Fruit fly (Drosophila melanogaster) whole organism, embryonic: ENCODE measurements around the gene CG7011.

ENCODE experiments used
- Bgb ChIP-seq: fragments of 200-800 bp; sonication (Bioruptor generic); IDR thresholded peaks from 2 replicates; pipeline ENCODE4 v1.3.6; 2022; ENCODE audit warnings: missing biosample characterization, missing genetic modification characterization; ENCODE audit not compliant: partially characterized antibody
- CG10209 ChIP-seq: fragments of 200-800 bp; sonication (Bioruptor generic); optimal IDR thresholded peaks from 3 replicates; lab custom pipeline; 2017; ENCODE audit warnings: missing biosample characterization, mild to moderate bottlenecking, missing genetic modification characterization, missing genetic modification reagents
- CG10274 ChIP-seq: fragments of 200-800 bp; sonication (Bioruptor generic); optimal IDR thresholded peaks from 3 replicates; lab custom pipeline; 2017; ENCODE audit warnings: missing biosample characterization, mild to moderate bottlenecking, missing genetic modification characterization
- CG10321 ChIP-seq: fragments of 200-800 bp; sonication (Bioruptor generic); IDR thresholded peaks from 2 replicates; pipeline ENCODE4 v1.3.6; 2022; ENCODE audit warnings: missing biosample characterization, missing genetic modification characterization
- CG10431 ChIP-seq: fragments of 200-800 bp; sonication (Bioruptor generic); optimal IDR thresholded peaks from 3 replicates; lab custom pipeline; 2018; ENCODE audit warnings: missing biosample characterization, mild to moderate bottlenecking, missing genetic modification characterization
- CG10543 ChIP-seq: fragments of 200-800 bp; sonication (Bioruptor generic); optimal IDR thresholded peaks from 3 replicates; lab custom pipeline; 2017; ENCODE audit warnings: missing biosample characterization, mild to moderate bottlenecking, missing genetic modification characterization, moderate library complexity
- CG11695 ChIP-seq: fragments of 200-800 bp; sonication (Bioruptor generic); IDR thresholded peaks from 3 replicates; pipeline ENCODE4 v1.3.6; 2022; ENCODE audit warnings: missing biosample characterization, missing genetic modification characterization
- CG13775 ChIP-seq: fragments of 200-800 bp; sonication (Bioruptor generic); optimal IDR thresholded peaks from 3 replicates; lab custom pipeline; 2017; ENCODE audit warnings: missing biosample characterization, mild to moderate bottlenecking, missing genetic modification characterization
- CG15073 ChIP-seq: fragments of 200-800 bp; sonication (Bioruptor generic); optimal IDR thresholded peaks from 2 replicates; lab custom pipeline; 2016; ENCODE audit warnings: missing biosample characterization, missing genetic modification characterization
- CG15479 ChIP-seq: fragments of 200-800 bp; sonication (Bioruptor generic); optimal IDR thresholded peaks from 3 replicates; lab custom pipeline; 2019; ENCODE audit warnings: missing biosample characterization, mild to moderate bottlenecking, missing genetic modification characterization, moderate library complexity
- CG17186 ChIP-seq: fragments of 200-800 bp; sonication (Bioruptor generic); optimal IDR thresholded peaks from 3 replicates; lab custom pipeline; 2017; ENCODE audit warnings: missing biosample characterization, missing genetic modification reagents, missing genetic modification characterization
- CG17829 ChIP-seq: fragments of 200-800 bp; optimal IDR thresholded peaks from 2 replicates; lab custom pipeline; 2019; ENCODE audit warnings: missing biosample characterization, mild to moderate bottlenecking, missing genetic modification characterization, moderate library complexity
- CG17912 ChIP-seq: fragments of 200-800 bp; sonication (Bioruptor generic); optimal IDR thresholded peaks from 2 replicates; lab custom pipeline; 2018; ENCODE audit warnings: missing biosample characterization, mild to moderate bottlenecking, missing genetic modification characterization
- CG18262 ChIP-seq: fragments of 200-800 bp; optimal IDR thresholded peaks from 3 replicates; lab custom pipeline; 2019; ENCODE audit warnings: missing biosample characterization, mild to moderate bottlenecking, missing genetic modification characterization, moderate library complexity
- CG2116 ChIP-seq: fragments of 200-800 bp; sonication (Bioruptor generic); optimal IDR thresholded peaks from 3 replicates; lab custom pipeline; 2018; ENCODE audit warnings: missing biosample characterization, mild to moderate bottlenecking, missing genetic modification characterization
- CG2678 ChIP-seq: fragments of 200-800 bp; sonication (Bioruptor generic); optimal IDR thresholded peaks from 3 replicates; lab custom pipeline; 2019; ENCODE audit warnings: missing biosample characterization, mild to moderate bottlenecking, missing genetic modification characterization, moderate library complexity
- CG30403 ChIP-seq: fragments of 200-800 bp; sonication (Bioruptor generic); optimal IDR thresholded peaks from 3 replicates; lab custom pipeline; 2016; ENCODE audit warnings: missing biosample characterization, missing genetic modification characterization
- CG3065 ChIP-seq: fragments of 200-800 bp; sonication (Bioruptor generic); optimal IDR thresholded peaks from 2 replicates; lab custom pipeline; 2016; ENCODE audit warnings: missing biosample characterization, missing genetic modification characterization
- CG34422 ChIP-seq: fragments of 200-800 bp; sonication (Bioruptor generic); IDR thresholded peaks from 3 replicates; pipeline ENCODE4 v1.3.6; 2022; ENCODE audit warnings: missing biosample characterization, missing genetic modification characterization
- CG3726 ChIP-seq: fragments of 200-800 bp; sonication (Bioruptor generic); IDR thresholded peaks from 3 replicates; pipeline ENCODE4, ENCODE4 v1.3.6; 2022; ENCODE audit warnings: missing biosample characterization, missing genetic modification characterization
- CG4404 ChIP-seq: fragments of 200-800 bp; sonication (Bioruptor generic); IDR thresholded peaks from 2 replicates; pipeline ENCODE4 v1.3.6; 2022; ENCODE audit warnings: missing biosample characterization, missing genetic modification characterization
- CG6765 ChIP-seq: fragments of 200-800 bp; sonication (Bioruptor generic); optimal IDR thresholded peaks from 3 replicates; lab custom pipeline; 2017; ENCODE audit warnings: missing biosample characterization, mild to moderate bottlenecking, missing genetic modification characterization
- CG6791 ChIP-seq: fragments of 200-800 bp; sonication (Bioruptor generic); IDR thresholded peaks from 3 replicates; pipeline ENCODE4 v1.3.6; 2022; ENCODE audit warnings: missing biosample characterization, missing genetic modification characterization; ENCODE audit not compliant: partially characterized antibody
- CG9932 ChIP-seq: fragments of 200-800 bp; sonication (Bioruptor generic); IDR thresholded peaks from 2 replicates; pipeline ENCODE4 v1.3.6; 2022; ENCODE audit warnings: missing biosample characterization, missing genetic modification characterization
- Dll ChIP-seq: fragments of 200-800 bp; sonication (Bioruptor generic); IDR thresholded peaks from 4 replicates; pipeline ENCODE4 v1.3.6; 2022; ENCODE audit warnings: missing biosample characterization, missing genetic modification characterization; ENCODE audit not compliant: partially characterized antibody
- Doc3 ChIP-seq: fragments of 200-800 bp; sonication (Bioruptor generic); IDR thresholded peaks from 3 replicates; pipeline ENCODE4 v1.3.6; 2022; ENCODE audit warnings: missing biosample characterization, missing genetic modification characterization; ENCODE audit not compliant: partially characterized antibody
- E2f1 ChIP-seq: fragments of 200-800 bp; sonication (Bioruptor generic); IDR thresholded peaks from 2 replicates; pipeline ENCODE4 v1.3.6; 2022; ENCODE audit warnings: missing biosample characterization, missing genetic modification characterization
- Elba2 ChIP-seq: fragments of 200-800 bp; sonication (Bioruptor generic); optimal IDR thresholded peaks from 3 replicates; lab custom pipeline; 2016; ENCODE audit warnings: missing biosample characterization, missing genetic modification characterization
- Ets65A ChIP-seq: fragments of 200-800 bp; sonication (Bioruptor generic); peaks from one replicate; lab custom pipeline; 2016; ENCODE audit warnings: missing biosample characterization, missing genetic modification characterization
- HLH3B ChIP-seq: fragments of 200-800 bp; sonication (Bioruptor generic); IDR thresholded peaks from 2 replicates; pipeline ENCODE4 v1.3.6; 2022; ENCODE audit warnings: missing biosample characterization, missing genetic modification characterization
- Hr3 ChIP-seq: fragments of 200-800 bp; sonication (Bioruptor generic); optimal IDR thresholded peaks from 3 replicates; lab custom pipeline; 2016; ENCODE audit warnings: missing biosample characterization, missing genetic modification characterization
- Mrtf ChIP-seq: fragments of 200-800 bp; sonication (Bioruptor generic); IDR thresholded peaks from 3 replicates; pipeline ENCODE4 v1.3.6; 2022; ENCODE audit warnings: missing biosample characterization, missing genetic modification characterization
- Optix ChIP-seq: fragments of 200-800 bp; sonication (Bioruptor generic); IDR thresholded peaks from 3 replicates; pipeline ENCODE4 v1.3.6; 2022; ENCODE audit warnings: missing biosample characterization, missing genetic modification characterization
- Sox100B ChIP-seq: fragments of 200-800 bp; sonication (Bioruptor generic); optimal IDR thresholded peaks from 3 replicates; lab custom pipeline; 2018; ENCODE audit warnings: missing biosample characterization, mild to moderate bottlenecking, missing genetic modification characterization
- Sox102F ChIP-seq: fragments of 200-800 bp; sonication (Bioruptor generic); optimal IDR thresholded peaks from 2 replicates; lab custom pipeline; 2018; ENCODE audit warnings: missing biosample characterization, mild to moderate bottlenecking, missing genetic modification characterization, moderate library complexity
- Usf ChIP-seq: fragments of 200-800 bp; sonication (Bioruptor generic); optimal IDR thresholded peaks from 2 replicates; lab custom pipeline; 2017; ENCODE audit warnings: missing genotype, missing biosample characterization, missing genetic modification characterization
- ab ChIP-seq: fragments of 200-800 bp; sonication (Bioruptor generic); optimal IDR thresholded peaks from 2 replicates; lab custom pipeline; 2016; ENCODE audit warnings: missing biosample characterization, missing genetic modification characterization
- chm ChIP-seq: fragments of 200-800 bp; sonication (Bioruptor generic); IDR thresholded peaks from 2 replicates; pipeline ENCODE4 v1.3.6; 2022; ENCODE audit warnings: missing biosample characterization, missing genetic modification characterization
- cwo ChIP-seq: fragments of 200-800 bp; sonication (Bioruptor generic); optimal IDR thresholded peaks from 3 replicates; lab custom pipeline; 2017; ENCODE audit warnings: missing biosample characterization, missing genetic modification characterization, mild to moderate bottlenecking, moderate library complexity, missing genetic modification reagents
- dan ChIP-seq: fragments of 200-800 bp; sonication (Bioruptor generic); IDR thresholded peaks from 2 replicates; pipeline ENCODE4 v1.3.6; 2022; ENCODE audit warnings: missing biosample characterization, missing genetic modification characterization
- fd64A ChIP-seq: fragments of 200-800 bp; sonication (Bioruptor generic); optimal IDR thresholded peaks from 3 replicates; lab custom pipeline; 2018; ENCODE audit warnings: missing biosample characterization, mild to moderate bottlenecking, missing genetic modification characterization
- gcm2 ChIP-seq: fragments of 200-800 bp; sonication (Bioruptor generic); optimal IDR thresholded peaks from 2 replicates; lab custom pipeline; 2016; ENCODE audit warnings: missing biosample characterization, missing genetic modification characterization
- gfzf ChIP-seq: fragments of 200-800 bp; sonication (Bioruptor generic); optimal IDR thresholded peaks from 2 replicates; lab custom pipeline; 2016; ENCODE audit warnings: missing biosample characterization, mild to moderate bottlenecking, missing genetic modification characterization, moderate library complexity
- p53 ChIP-seq: fragments of 200-800 bp; sonication (Bioruptor generic); optimal IDR thresholded peaks from 2 replicates; lab custom pipeline; 2016; ENCODE audit warnings: missing biosample characterization, missing genetic modification characterization
- pfk ChIP-seq: fragments of 200-800 bp; sonication (Bioruptor generic); optimal IDR thresholded peaks from 2 replicates; lab custom pipeline; 2018; ENCODE audit warnings: missing biosample characterization, mild to moderate bottlenecking, missing genetic modification characterization, moderate library complexity
- run ChIP-seq: fragments of 200-800 bp; sonication (Bioruptor generic); optimal IDR thresholded peaks from 3 replicates; lab custom pipeline; 2018; ENCODE audit warnings: missing biosample characterization, mild to moderate bottlenecking, missing genetic modification characterization
- sens ChIP-seq: fragments of 200-800 bp; sonication (Bioruptor generic); peaks from one replicate; lab custom pipeline; 2016; ENCODE audit warnings: missing biosample characterization, missing genetic modification characterization
- shn ChIP-seq: fragments of 200-800 bp; sonication (Bioruptor generic); optimal IDR thresholded peaks from 3 replicates; lab custom pipeline; 2016; ENCODE audit warnings: missing biosample characterization, missing genetic modification characterization
- sisA ChIP-seq: fragments of 200-800 bp; sonication (Bioruptor generic); IDR thresholded peaks from 2 replicates; pipeline ENCODE4 v1.3.6; 2022; ENCODE audit warnings: missing biosample characterization, missing genetic modification characterization

Gene CG7011

DNA sequence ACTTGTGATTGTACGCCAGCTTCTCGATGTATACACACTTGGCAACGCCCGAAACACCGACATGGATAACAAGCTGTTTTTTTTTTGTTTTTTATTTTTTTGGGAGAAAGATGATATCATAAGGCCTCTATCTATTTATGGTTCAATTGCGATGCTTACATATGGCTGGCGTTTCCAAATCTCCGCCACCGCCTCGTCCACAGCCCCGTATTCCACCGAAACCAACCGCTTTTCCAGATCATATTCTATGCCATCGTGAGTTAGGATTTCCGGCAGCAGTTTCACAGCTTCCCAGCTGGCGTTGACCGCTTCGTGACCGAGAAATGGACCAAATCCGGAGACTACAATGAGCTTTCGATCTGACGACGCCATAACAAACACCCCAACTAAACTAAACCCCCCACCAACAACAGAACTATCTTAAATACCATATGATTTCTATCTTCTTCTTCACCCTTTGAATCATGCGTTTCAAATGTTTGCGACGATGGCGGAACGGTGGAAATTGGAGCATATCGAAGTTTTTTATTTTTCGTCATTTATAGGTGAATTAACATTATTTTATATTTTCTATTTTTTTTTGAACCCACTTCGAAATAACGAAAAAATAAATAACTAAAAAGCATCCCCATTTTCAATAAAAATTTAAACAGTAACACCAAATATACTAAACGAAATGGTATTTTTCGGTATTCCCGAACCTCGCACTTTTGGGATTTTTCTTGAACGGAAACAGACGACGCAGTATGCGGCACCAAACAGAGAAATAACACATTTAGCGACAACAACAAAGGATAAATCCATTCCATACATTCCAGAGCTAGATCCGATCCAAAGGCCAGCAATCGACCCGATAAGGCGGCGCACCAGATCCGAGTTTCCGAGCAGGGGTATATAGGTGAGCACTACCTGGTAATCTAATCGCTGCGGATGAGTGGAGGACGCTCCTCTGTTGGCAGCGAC is 19.5 kb downstream of the CG7011 start, which contains the start of the genes CG32147 and Pex3 (continued):
- TF ChIP-seq gcm2 (GFP tag; lab: Kevin White, UChicago) (no peak), CG15073 (GFP tag; lab: Kevin White, UChicago) (no peak), fd64A (GFP tag; lab: Kevin White, UChicago) (no peak), CG17912 (GFP tag; lab: Kevin White, UChicago) (no peak), ab (GFP tag; lab: Kevin White, UChicago) (no peak), CG10431 (GFP tag; lab: Kevin White, UChicago) (no peak), Mrtf (GFP tag; lab: Robert Waterston, UW) (no peak), Sox102F (GFP tag; lab: Kevin White, UChicago) (no peak), chm (no peak), HLH3B (GFP tag; lab: Robert Waterston, UW) (no peak), cwo (no peak), CG10209 (GFP tag; lab: Kevin White, UChicago) (no peak), CG2116 (GFP tag; lab: Kevin White, UChicago) (peak; percentile 58), CG10321 (GFP tag; lab: Robert Waterston, UW) (no peak), gfzf (GFP tag; lab: Kevin White, UChicago) (peak; percentile 89), CG11695 (no peak; the same call in 2 of the 3 replicates), shn (GFP tag; lab: Kevin White, UChicago) (no peak), pfk (peak; percentile 96), CG17186 (GFP tag; lab: Kevin White, UChicago) (no peak), run (no peak), CG18262 (tag; lab: Kevin White, UChicago) (peak; percentile 22), CG4404 (GFP tag; lab: Robert Waterston, UW) (no peak), CG15479 (GFP tag; lab: Kevin White, UChicago) (no peak), Hr3 (GFP tag; lab: Kevin White, UChicago) (no peak), Dll (peak; percentile 35; the same call in 1 of the 4 replicates), Doc3 (GFP tag; lab: Robert Waterston, UW) (no peak), dan (no peak), CG9932 (no peak), sisA (GFP tag; lab: Robert Waterston, UW) (no peak), Ets65A (GFP tag; lab: Kevin White, UChicago) (no peak), CG34422 (GFP tag; lab: Robert Waterston, UW) (peak; percentile 74; the same call in 1 of the 3 replicates), CG10274 (GFP tag; lab: Kevin White, UChicago) (no peak), E2f1 (GFP tag; lab: Robert Waterston, UW) (no peak), Optix (GFP tag; lab: Robert Waterston, UW) (no peak), Sox100B (GFP tag; lab: Kevin White, UChicago) (peak; percentile 2), CG6765 (GFP tag; lab: Kevin White, UChicago) (no peak), CG2678 (no peak), CG10543 (GFP tag; lab: Kevin White, UChicago) (no peak), p53 (GFP tag; lab: Kevin White, UChicago) (no peak), Bgb (GFP tag; lab: Robert Waterston, UW) (peak; percentile 41; the same call in 1 of the 2 replicates), sens (GFP tag; lab: Kevin White, UChicago) (peak; percentile 69), CG17829 (peak; percentile 7), CG3065 (GFP tag; lab: Kevin White, UChicago) (no peak), Usf (GFP tag; lab: Kevin White, UChicago) (no peak), CG3726 (no peak), Elba2 (no peak), CG13775 (GFP tag; lab: Kevin White, UChicago) (no peak), CG30403 (GFP tag; lab: Kevin White, UChicago) (no peak), CG6791 (GFP tag; lab: Robert Waterston, UW) (0 out of 3 replicates have a peak, but pooled peaks have one; percentile 9)
